Worm (Caenorhabditis elegans) whole organism, L2 larva: ENCODE data around the gene K07D4.9.

Source experiments
- C34F6.9 ChIP-seq: fragments of 150-350 bp; optimal IDR thresholded peaks from 2 replicates; lab custom pipeline; 2014; ENCODE audit warnings: missing biosample characterization, missing genetic modification characterization
- F13H6.1 ChIP-seq: sonication (generic microtip); optimal IDR thresholded peaks from 2 replicates; lab custom pipeline; 2016; ENCODE audit warnings: missing genetic modification characterization, missing compliant biosample characterization
- R02D3.7 ChIP-seq: fragments of 150-350 bp; optimal IDR thresholded peaks from 2 replicates; lab custom pipeline; 2014; ENCODE audit warnings: missing biosample characterization, missing genetic modification characterization
- Y55F3AM.14 ChIP-seq: fragments of 200-800 bp; sonication (Bioruptor generic); optimal IDR thresholded peaks from 2 replicates; lab custom pipeline; 2018; ENCODE audit warnings: mild to moderate bottlenecking, missing genetic modification characterization, missing compliant biosample characterization
- ZK546.5 ChIP-seq: sonication (generic microtip); optimal IDR thresholded peaks from 2 replicates; lab custom pipeline; 2017; ENCODE audit warnings: missing biosample characterization, missing genetic modification characterization
- alr-1 ChIP-seq: fragments of 150-350 bp; optimal IDR thresholded peaks from 2 replicates; lab custom pipeline; 2014; ENCODE audit warnings: missing biosample characterization, missing genetic modification characterization
- aly-2 ChIP-seq: fragments of 150-350 bp; optimal IDR thresholded peaks from 2 replicates; lab custom pipeline; 2014; ENCODE audit warnings: missing biosample characterization, missing genetic modification characterization
- ama-1 ChIP-seq: fragments of 150-350 bp; optimal IDR thresholded peaks from 2 replicates; lab custom pipeline; 2018; ENCODE audit warnings: inconsistent platforms
- blmp-1 ChIP-seq: sonication (generic microtip); optimal IDR thresholded peaks from 2 replicates; lab custom pipeline; 2017; ENCODE audit warnings: missing genetic modification characterization, mild to moderate bottlenecking, missing compliant biosample characterization, antibody characterized with exemption, moderate library complexity; ENCODE audit not compliant: insufficient read depth
- ceh-16 ChIP-seq: fragments of 150-350 bp; optimal IDR thresholded peaks from 2 replicates; lab custom pipeline; 2014; ENCODE audit warnings: missing biosample characterization, missing genetic modification characterization
- egl-27 ChIP-seq: sonication (generic microtip); optimal IDR thresholded peaks from 3 replicates; lab custom pipeline; 2017; ENCODE audit warnings: missing biosample characterization, missing genetic modification reagents, missing genetic modification characterization
- elt-1 ChIP-seq: fragments of 150-350 bp; optimal IDR thresholded peaks from 2 replicates; lab custom pipeline; 2014; ENCODE audit warnings: missing biosample characterization, missing genetic modification characterization
- elt-3 ChIP-seq: sonication (generic microtip); optimal IDR thresholded peaks from 2 replicates; lab custom pipeline; 2017; ENCODE audit warnings: missing biosample characterization, missing genetic modification characterization
- fos-1 ChIP-seq: fragments of 150-350 bp; optimal IDR thresholded peaks from 2 replicates; lab custom pipeline; 2014; ENCODE audit warnings: missing biosample characterization, missing genetic modification characterization
- gmeb-1 ChIP-seq: fragments of 150-350 bp; optimal IDR thresholded peaks from 2 replicates; lab custom pipeline; 2014; ENCODE audit warnings: missing biosample characterization, missing genetic modification characterization
- lin-11 ChIP-seq: fragments of 150-350 bp; sonication (generic microtip); optimal IDR thresholded peaks from 2 replicates; lab custom pipeline; 2014; ENCODE audit warnings: missing biosample characterization, missing genetic modification characterization, inconsistent platforms, mixed read lengths
- lin-13 ChIP-seq: fragments of 150-350 bp; optimal IDR thresholded peaks from 2 replicates; lab custom pipeline; 2014; ENCODE audit warnings: missing biosample characterization, missing genetic modification reagents, missing genetic modification characterization
- lin-39 ChIP-seq: fragments of 150-350 bp; optimal IDR thresholded peaks from 2 replicates; lab custom pipeline; 2014; ENCODE audit warnings: missing biosample characterization, missing genetic modification reagents, missing genetic modification characterization
- lsy-2 ChIP-seq, 2 experiments: fragments of 150-350 bp in 1 of 2; sonication (generic microtip) in 1 of 2; optimal IDR thresholded peaks; 2 replicates each; lab custom pipeline; 2014 to 2017; ENCODE audit warnings: missing biosample characterization in 2 of 2, missing genetic modification characterization in 2 of 2
- mbf-1 ChIP-seq: sonication (generic microtip); optimal IDR thresholded peaks from 2 replicates; lab custom pipeline; 2017; ENCODE audit warnings: missing biosample characterization, missing genetic modification characterization
- mdl-1 ChIP-seq, 2 experiments: fragments of 150-350 bp in 1 of 2; sonication (generic microtip) in 1 of 2; optimal IDR thresholded peaks; 2 replicates each; lab custom pipeline; 2017; ENCODE audit warnings: missing biosample characterization in 2 of 2, missing genetic modification characterization in 2 of 2
- nhr-10 ChIP-seq: sonication (generic microtip); optimal IDR thresholded peaks from 2 replicates; lab custom pipeline; 2017; ENCODE audit warnings: missing biosample characterization, missing genetic modification characterization
- nhr-129 ChIP-seq: fragments of 150-350 bp; optimal IDR thresholded peaks from 2 replicates; lab custom pipeline; 2014; ENCODE audit warnings: missing biosample characterization, missing genetic modification characterization
- nhr-21 ChIP-seq: fragments of 150-350 bp; optimal IDR thresholded peaks from 2 replicates; lab custom pipeline; 2014; ENCODE audit warnings: missing biosample characterization, missing genetic modification characterization
- nhr-23 ChIP-seq: fragments of 150-350 bp; optimal IDR thresholded peaks from 2 replicates; lab custom pipeline; 2014; ENCODE audit warnings: missing biosample characterization, missing genetic modification reagents, missing genetic modification characterization
- nhr-237 ChIP-seq: fragments of 150-350 bp; optimal IDR thresholded peaks from 2 replicates; lab custom pipeline; 2014; ENCODE audit warnings: missing biosample characterization, missing genetic modification characterization
- nhr-25 ChIP-seq: fragments of 150-350 bp; sonication (generic microtip); optimal IDR thresholded peaks from 3 replicates; lab custom pipeline; 2014; ENCODE audit warnings: missing biosample characterization, missing genetic modification characterization
- nhr-6 ChIP-seq: fragments of 150-350 bp; optimal IDR thresholded peaks from 2 replicates; lab custom pipeline; 2014; ENCODE audit warnings: missing biosample characterization, missing genetic modification characterization
- sem-4 ChIP-seq: fragments of 150-350 bp; optimal IDR thresholded peaks from 2 replicates; lab custom pipeline; 2014; ENCODE audit warnings: missing biosample characterization, missing genetic modification reagents, missing genetic modification characterization
- skn-1 ChIP-seq: sonication (generic microtip); optimal IDR thresholded peaks from 2 replicates; lab custom pipeline; 2017; ENCODE audit warnings: missing biosample characterization, missing genetic modification characterization
- sma-3 ChIP-seq: sonication (generic microtip); optimal IDR thresholded peaks from 2 replicates; lab custom pipeline; 2016; ENCODE audit warnings: missing genetic modification reagents, missing genetic modification characterization, missing compliant biosample characterization
- snpc-4 ChIP-seq: fragments of 150-350 bp; optimal IDR thresholded peaks from 2 replicates; lab custom pipeline; 2014; ENCODE audit warnings: missing biosample characterization, missing genetic modification characterization
- unc-39 ChIP-seq: fragments of 150-350 bp; optimal IDR thresholded peaks from 2 replicates; lab custom pipeline; 2014; ENCODE audit warnings: missing biosample characterization, missing genetic modification characterization
- unc-55 ChIP-seq: fragments of 150-350 bp; sonication (generic microtip); optimal IDR thresholded peaks from 3 replicates; lab custom pipeline; 2014; ENCODE audit warnings: missing biosample characterization, missing genetic modification reagents, missing genetic modification characterization
- unc-62 ChIP-seq: fragments of 150-350 bp; optimal IDR thresholded peaks from 2 replicates; lab custom pipeline; 2014; ENCODE audit warnings: missing biosample characterization, missing genetic modification reagents, missing genetic modification characterization
- zag-1 ChIP-seq: fragments of 150-350 bp; optimal IDR thresholded peaks from 2 replicates; lab custom pipeline; 2014; ENCODE audit warnings: missing biosample characterization, missing genetic modification characterization
- ztf-4 ChIP-seq: fragments of 150-350 bp; optimal IDR thresholded peaks from 2 replicates; lab custom pipeline; 2014; ENCODE audit warnings: missing biosample characterization, missing genetic modification characterization

Gene K07D4.9

ce11 chrII:4028276-4028675 is at the start of gene K07D4.9:
TSS of gene K07D4.9 (plus strand) at chrII:4028576.
- no peak for TF ChIP-seq nhr-10 (tag; lab: Kevin White, UChicago)
- TF ChIP-seq Y55F3AM.14 (GFP tag; lab: Kevin White, UChicago): no peak
- TF ChIP-seq blmp-1 (tag; lab: Kevin White, UChicago): no peak
- TF ChIP-seq snpc-4: no peak
- no peak for TF ChIP-seq sem-4 (tag; lab: Kevin White, UChicago)
- no peak for TF ChIP-seq nhr-237 (tag; lab: Kevin White, UChicago)
- TF ChIP-seq elt-3 (tag; lab: Kevin White, UChicago): no peak
- TF ChIP-seq elt-1 (tag; lab: Kevin White, UChicago): no peak
- TF ChIP-seq lin-39 (tag; lab: Kevin White, UChicago): no peak
- no peak for TF ChIP-seq fos-1 (tag; lab: Kevin White, UChicago)
- TF ChIP-seq ZK546.5 (tag; lab: Kevin White, UChicago): no peak
- TF ChIP-seq nhr-6 (tag; lab: Kevin White, UChicago): no peak
- TF ChIP-seq zag-1: no peak
- TF ChIP-seq skn-1 (tag; lab: Kevin White, UChicago): no peak
- TF ChIP-seq egl-27 (tag; lab: Kevin White, UChicago): no peak

DNA sequence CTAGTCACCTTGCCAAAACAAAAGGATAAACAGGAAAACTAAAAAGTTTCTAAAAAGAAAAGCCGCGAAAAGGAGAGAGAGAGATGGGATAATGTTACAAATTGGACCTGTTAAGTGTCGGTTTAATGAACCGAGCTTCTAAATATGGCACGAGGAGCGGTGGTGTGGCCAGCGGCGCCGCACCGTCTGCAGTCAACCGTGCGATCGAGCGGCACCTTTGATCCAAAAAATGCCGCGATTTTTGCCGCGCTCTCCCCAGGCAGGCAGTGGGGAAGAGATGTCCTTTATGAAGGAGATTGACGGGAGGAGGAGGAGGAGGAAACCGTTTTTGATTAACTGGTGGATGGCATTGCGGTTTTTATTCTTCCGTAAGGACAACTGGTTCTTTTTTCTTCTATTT is 48.0 kb upstream of the K07D4.9 start:
- TF ChIP-seq lsy-2 (tag; optimal IDR thresholded peaks at IDR 0.05; lab: Kevin White, UChicago) (no peak), lin-13 (no peak), nhr-21 (tag; lab: Kevin White, UChicago) (no peak), nhr-25 (tag; lab: Kevin White, UChicago) (no peak), blmp-1 (tag; lab: Kevin White, UChicago) (no peak), F13H6.1 (no peak), ceh-16 (no peak), gmeb-1 (no peak), alr-1 (tag; lab: Kevin White, UChicago) (no peak), ama-1 (lab: Kevin White, UChicago) (no peak), snpc-4 (no peak), sem-4 (tag; lab: Kevin White, UChicago) (no peak), unc-62 (no peak), unc-39 (tag; lab: Kevin White, UChicago) (no peak), nhr-6 (tag; lab: Kevin White, UChicago) (no peak), unc-55 (no peak), fos-1 (tag; lab: Kevin White, UChicago) (no peak), R02D3.7 (tag; lab: Kevin White, UChicago) (no peak), nhr-129 (tag; lab: Kevin White, UChicago) (no peak)

DNA sequence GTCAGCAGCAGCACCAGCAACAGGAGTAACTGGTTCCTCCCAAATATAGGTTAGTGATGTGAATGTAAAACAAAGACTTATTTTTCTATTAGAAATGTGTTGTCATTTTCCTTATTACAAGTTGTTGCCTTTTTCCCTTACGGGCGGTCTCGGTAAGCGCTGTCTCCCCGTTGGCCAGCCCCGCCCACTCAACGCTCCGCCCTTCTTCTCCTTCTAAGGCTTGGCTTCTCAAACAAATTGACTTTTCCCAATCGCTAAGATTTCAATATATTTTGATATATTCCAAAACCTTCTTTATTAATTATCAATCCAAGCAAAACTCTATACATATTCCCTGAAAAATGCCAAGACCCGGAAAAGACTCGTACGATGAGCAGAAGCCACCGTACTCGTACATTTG is 46.1 kb upstream of the K07D4.9 start, which contains the start of gene lin-31:
Gene lin-31, plus strand, starts transcription at position 237 of the 400 bp plus-strand sequence.
- TF ChIP-seq elt-3 (tag; lab: Kevin White, UChicago): no peak
- TF ChIP-seq lin-11 (tag; lab: Kevin White, UChicago): no peak
- no peak for TF ChIP-seq nhr-23
- TF ChIP-seq ama-1 (lab: Kevin White, UChicago): no peak
- TF ChIP-seq gmeb-1: no peak
- no peak for TF ChIP-seq lin-39 (tag; lab: Kevin White, UChicago)
- no peak for TF ChIP-seq sma-3 (GFP tag; lab: Kevin White, UChicago)
- no peak for TF ChIP-seq F13H6.1
- TF ChIP-seq C34F6.9 (tag; lab: Kevin White, UChicago): no peak
- TF ChIP-seq unc-55: no peak

ce11 chrII:3984242-3984641 is 44.1 kb upstream of the K07D4.9 start:
- TF ChIP-seq mbf-1 (tag; lab: Kevin White, UChicago): no peak
- no peak for TF ChIP-seq skn-1 (tag; lab: Kevin White, UChicago)
- TF ChIP-seq ztf-4: no peak
- TF ChIP-seq mdl-1 (tag; optimal IDR thresholded peaks at IDR 0.05; lab: Kevin White, UChicago): no peak
- TF ChIP-seq ceh-16: no peak
- no peak for TF ChIP-seq nhr-129 (tag; lab: Kevin White, UChicago)
- TF ChIP-seq aly-2 (tag; lab: Kevin White, UChicago): no peak
- no peak for TF ChIP-seq gmeb-1
- no peak for TF ChIP-seq F13H6.1
- TF ChIP-seq lin-39 (tag; lab: Kevin White, UChicago): no peak
